Fruit fly (Drosophila melanogaster): Measurements from ENCODE around the gene CG43800.

DNA sequence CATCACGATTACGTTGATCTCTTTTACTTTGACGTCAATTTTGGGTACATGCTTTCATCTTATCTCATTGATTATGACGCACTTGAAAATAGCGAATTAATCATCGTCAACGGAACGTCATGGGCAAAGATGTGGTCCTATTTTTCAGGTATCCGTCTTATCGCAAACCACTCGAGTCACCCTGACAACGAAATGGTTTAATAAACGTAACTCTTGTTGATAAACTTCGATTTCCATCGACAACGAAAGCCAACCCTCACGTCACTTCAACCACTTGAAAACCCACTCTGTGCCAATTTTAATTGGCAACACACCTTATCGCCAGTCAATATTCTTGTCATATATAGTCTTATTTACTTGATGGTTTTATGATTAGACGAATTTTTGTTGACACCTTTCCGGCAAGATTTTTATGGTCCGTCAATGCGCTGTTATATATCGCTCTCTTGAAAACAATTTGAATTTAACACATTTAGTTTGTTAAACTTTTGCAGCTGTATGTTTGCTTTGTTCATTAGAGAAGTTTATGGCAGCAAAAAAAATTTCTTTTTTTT lies 9.7 kb upstream of the CG43800 start:
- TF ChIP-seq CG8478 (optimal IDR thresholded peaks at IDR 0.05) (no peak), psq (optimal IDR thresholded peaks at IDR 0.05) (no peak), EcR (GFP tag; optimal IDR thresholded peaks at IDR 0.05) (no peak), usp (GFP tag; optimal IDR thresholded peaks at IDR 0.05) (no peak)
